Worm (Caenorhabditis elegans): ENCODE results near the gene dop-1.

dop-1 gene

DNA sequence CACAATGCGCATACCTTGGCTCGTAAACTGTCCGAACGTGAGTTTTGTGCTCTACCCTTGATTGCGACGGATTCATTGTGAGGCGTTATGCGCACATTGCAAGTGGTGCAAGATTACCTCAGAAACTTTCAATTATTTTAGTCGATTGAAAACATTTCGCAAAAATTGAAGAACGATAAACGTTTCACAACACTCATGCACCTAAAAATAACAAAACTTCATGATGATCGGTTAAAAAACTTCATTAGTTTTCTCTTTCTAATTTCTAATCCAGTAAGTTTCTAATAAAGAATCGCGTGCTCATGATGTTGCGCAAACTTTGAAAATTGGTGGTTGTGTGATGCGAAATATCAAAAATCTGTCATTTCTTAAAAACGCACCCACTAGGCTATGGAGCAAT, at the start of gene dop-1:
dop-1 (minus strand) TSS at position 101 of the 400 bp plus-strand sequence.
- TF ChIP-seq aha-1 (tag) (peak; percentile 46), tag-97 (GFP tag; IDR thresholded peaks at IDR 0.05) (no peak), F37D6.2 (tag; optimal IDR thresholded peaks at IDR 0.05) (no peak)

DNA sequence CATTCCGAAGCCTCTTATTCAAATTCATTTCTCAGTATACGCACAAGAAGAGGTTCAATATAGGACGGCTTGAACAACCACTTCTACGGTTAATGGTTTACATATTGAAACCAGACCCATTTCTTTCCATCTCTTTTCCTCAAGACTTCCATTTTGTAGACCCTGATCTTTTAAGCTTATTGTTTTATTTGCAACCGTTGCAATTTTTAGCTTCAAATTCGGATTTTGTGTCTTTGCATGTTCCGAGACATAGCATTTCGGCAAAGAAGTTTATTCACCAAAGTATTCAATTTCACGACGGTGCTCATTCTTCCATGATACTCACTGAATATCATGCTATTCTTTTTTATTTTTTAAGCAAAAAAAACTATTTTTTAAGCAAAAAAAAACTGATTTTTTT, 47.6 kb upstream of the dop-1 start, which contains the start of gene nmur-3:
nmur-3 (plus strand) TSS at position 301 of the 400 bp plus-strand sequence.
- TF ChIP-seq lin-13 (GFP tag; optimal IDR thresholded peaks at IDR 0.05) (no peak), ztf-11 (tag; optimal IDR thresholded peaks at IDR 0.05) (no peak), mdt-29 (GFP tag; IDR thresholded peaks at IDR 0.05) (no peak), aha-1 (tag) (peak; percentile 31), nhr-25 (tag; optimal IDR thresholded peaks at IDR 0.05; ENCODE audit: borderline replicate concordance, insufficient read depth) (no peak), nhr-77 (tag; optimal IDR thresholded peaks at IDR 0.05) (no peak)

DNA sequence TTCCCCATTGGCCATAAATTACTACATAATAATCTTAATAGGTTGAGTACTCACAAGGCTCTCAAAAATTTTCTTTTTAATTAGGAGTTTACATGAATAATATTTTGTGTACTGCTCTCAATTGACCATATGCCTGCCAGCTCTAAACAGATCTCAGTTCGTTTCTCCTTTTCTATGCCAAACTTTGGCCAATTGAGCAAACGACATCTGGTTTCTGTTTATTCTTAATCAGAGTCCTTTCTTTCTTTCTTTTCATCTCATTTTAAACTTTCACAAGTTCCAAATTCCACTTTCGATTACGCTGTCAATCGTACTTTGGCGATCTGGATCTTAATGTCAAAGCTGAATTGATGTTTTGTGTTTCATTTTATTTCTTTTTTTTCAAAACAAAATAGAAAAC, 45.7 kb upstream of the dop-1 start:
- TF ChIP-seq Y75B8A.6 (GFP tag; IDR thresholded peaks at IDR 0.05) (no peak), daf-16 (GFP tag; optimal IDR thresholded peaks at IDR 0.05) (no peak), daf-16 (tag; optimal IDR thresholded peaks at IDR 0.05) (no peak), ztf-7 (tag; optimal IDR thresholded peaks at IDR 0.05) (no peak), unc-130 (GFP tag; optimal IDR thresholded peaks at IDR 0.05) (no peak), fkh-10 (GFP tag; optimal IDR thresholded peaks at IDR 0.05) (no peak), hlh-11 (tag; optimal IDR thresholded peaks at IDR 0.05) (no peak), egl-43 (GFP tag; IDR thresholded peaks at IDR 0.05) (no peak), F26F4.8 (GFP tag; conservative IDR thresholded peaks at IDR 0.05) (no peak), nhr-237 (tag; optimal IDR thresholded peaks at IDR 0.05) (no peak), vab-7 (GFP tag; IDR thresholded peaks at IDR 0.05) (no peak), nhr-48 (tag; optimal IDR thresholded peaks at IDR 0.05) (no peak), lsy-2 (tag; optimal IDR thresholded peaks at IDR 0.05) (no peak)

DNA sequence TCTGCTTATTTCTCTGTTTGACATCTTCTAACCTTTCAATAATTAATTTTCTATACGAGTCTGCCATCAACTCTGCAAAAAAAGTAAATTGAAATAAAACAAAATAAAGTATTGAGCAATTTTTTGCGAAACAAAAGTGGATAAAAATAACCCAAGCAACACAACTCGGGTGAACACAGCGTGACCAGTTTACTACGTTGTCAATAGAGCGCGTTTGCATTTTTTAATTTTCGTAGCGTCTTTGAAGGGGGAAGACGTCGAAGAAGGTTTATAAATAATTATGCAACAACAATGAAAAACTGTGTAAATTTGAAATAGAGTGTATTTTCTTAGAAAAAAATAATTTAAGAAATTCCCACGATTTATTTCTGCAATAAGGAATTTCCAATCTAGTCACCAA, 43.7 kb upstream of the dop-1 start, which contains the start of gene atg-16.1:
atg-16.1 (minus strand) TSS at position 76 of the 400 bp plus-strand sequence.
- TF ChIP-seq nhr-28 (tag; optimal IDR thresholded peaks at IDR 0.05): peak; percentile 87
- TF ChIP-seq dmd-8 (GFP tag; IDR thresholded peaks at IDR 0.05): no peak
- TF ChIP-seq zip-2 (tag; optimal IDR thresholded peaks at IDR 0.05): no peak
- TF ChIP-seq mdl-1 (tag; optimal IDR thresholded peaks at IDR 0.05): peak in 1 of 2 experiments; percentile 59
- TF ChIP-seq hmg-1.1 (GFP tag; IDR thresholded peaks at IDR 0.05): peak; percentile 33; the same call in 1 of the 2 replicates
- TF ChIP-seq egl-27 (tag; optimal IDR thresholded peaks at IDR 0.05): no peak
- no peak for TF ChIP-seq daf-19 (GFP tag; conservative IDR thresholded peaks at IDR 0.05)
- no peak for TF ChIP-seq R02D3.7 (tag; optimal IDR thresholded peaks at IDR 0.05)
- TF ChIP-seq spr-3 (GFP tag; optimal IDR thresholded peaks at IDR 0.05): no peak
- no peak for TF ChIP-seq ZK546.5 (tag; optimal IDR thresholded peaks at IDR 0.05)
- peak; percentile 67 for TF ChIP-seq mep-1 (tag; optimal IDR thresholded peaks at IDR 0.05)
- no peak for TF ChIP-seq lin-39 (tag; optimal IDR thresholded peaks at IDR 0.05)
- no peak for TF ChIP-seq daf-16 (GFP tag; optimal IDR thresholded peaks at IDR 0.05)
- TF ChIP-seq daf-16 (tag; optimal IDR thresholded peaks at IDR 0.05): peak; percentile 47
- TF ChIP-seq ztf-7 (tag; optimal IDR thresholded peaks at IDR 0.05): peak; percentile 3
- peak; percentile 73 for TF ChIP-seq T20F7.1 (GFP tag; optimal IDR thresholded peaks at IDR 0.05)
- TF ChIP-seq zfp-3 (GFP tag; conservative IDR thresholded peaks at IDR 0.05): no peak
- no peak for TF ChIP-seq ceh-82 (tag; optimal IDR thresholded peaks at IDR 0.05)
- TF ChIP-seq lin-38 (GFP tag; IDR thresholded peaks at IDR 0.05): peak; percentile 95
- TF ChIP-seq zag-1 (tag; optimal IDR thresholded peaks at IDR 0.05): no peak
- TF ChIP-seq spr-1 (tag; optimal IDR thresholded peaks at IDR 0.05): no peak
- TF ChIP-seq ceh-20 (GFP tag; IDR thresholded peaks at IDR 0.05): no peak
- no peak for TF ChIP-seq Y5F2A.4 (GFP tag; optimal IDR thresholded peaks at IDR 0.05)
- TF ChIP-seq ztf-11 (tag; optimal IDR thresholded peaks at IDR 0.05): no peak
- no peak for TF ChIP-seq lir-3 (tag; optimal IDR thresholded peaks at IDR 0.05)
- TF ChIP-seq snpc-4 (tag; optimal IDR thresholded peaks at IDR 0.05): no peak
- TF ChIP-seq mes-2 (tag; optimal IDR thresholded peaks at IDR 0.05; ENCODE audit: poor library complexity, severe bottlenecking): peak; percentile 75
- TF ChIP-seq pha-4 (GFP tag; IDR thresholded peaks at IDR 0.05): no peak
- TF ChIP-seq pha-4 (tag; optimal IDR thresholded peaks at IDR 0.05): peak; percentile 54
- no peak for TF ChIP-seq lin-1 (GFP tag; IDR thresholded peaks at IDR 0.05)
- TF ChIP-seq dpl-1 (GFP tag; optimal IDR thresholded peaks at IDR 0.05): peak; percentile 45
- TF ChIP-seq mdt-29 (GFP tag; IDR thresholded peaks at IDR 0.05): no peak

Data from whole organism, L4 larva.